Fruit fly (Drosophila melanogaster) whole organism, embryonic: ENCODE measurements around the gene CG3704.
A peak's percentile ranks its signal among the peaks of the same experiment; 100 is the strongest.

Source experiments
- CG10147 ChIP-seq: fragments of 200-800 bp; sonication (Bioruptor generic); optimal IDR thresholded peaks from 2 replicates; lab custom pipeline; 2019; ENCODE audit warnings: missing biosample characterization, mild to moderate bottlenecking, missing genetic modification characterization, moderate library complexity
- CG10321 ChIP-seq: fragments of 200-800 bp; sonication (Bioruptor generic); IDR thresholded peaks from 2 replicates; pipeline ENCODE4 v1.3.6; 2022; ENCODE audit warnings: missing biosample characterization, missing genetic modification characterization
- CG10431 ChIP-seq: fragments of 200-800 bp; sonication (Bioruptor generic); optimal IDR thresholded peaks from 3 replicates; lab custom pipeline; 2018; ENCODE audit warnings: missing biosample characterization, mild to moderate bottlenecking, missing genetic modification characterization
- CG11456 ChIP-seq: fragments of 200-800 bp; sonication (Bioruptor generic); IDR thresholded peaks from 3 replicates; pipeline ENCODE4 v1.3.6; 2022; ENCODE audit warnings: missing biosample characterization, missing genetic modification characterization
- CG12299 ChIP-seq: fragments of 200-800 bp; sonication (Bioruptor generic); optimal IDR thresholded peaks from 2 replicates; lab custom pipeline; 2018; ENCODE audit warnings: missing biosample characterization, mild to moderate bottlenecking, missing genetic modification characterization
- CG12659 ChIP-seq: fragments of 200-800 bp; sonication (Bioruptor generic); optimal IDR thresholded peaks from 3 replicates; lab custom pipeline; 2017; ENCODE audit warnings: mild to moderate bottlenecking, missing biosample characterization, missing genetic modification reagents, missing genetic modification characterization
- CG12769 ChIP-seq: fragments of 200-800 bp; sonication (Bioruptor generic); optimal IDR thresholded peaks from 2 replicates; lab custom pipeline; 2019; ENCODE audit warnings: missing biosample characterization, mild to moderate bottlenecking, missing genetic modification characterization, moderate library complexity
- CG13894 ChIP-seq: fragments of 200-800 bp; sonication (Bioruptor generic); optimal IDR thresholded peaks from 3 replicates; lab custom pipeline; 2018; ENCODE audit warnings: missing biosample characterization, mild to moderate bottlenecking, missing genetic modification characterization, moderate library complexity
- CG16779 ChIP-seq: fragments of 200-800 bp; sonication (Bioruptor generic); IDR thresholded peaks from 2 replicates; pipeline ENCODE4 v1.3.6; 2022; ENCODE audit warnings: missing biosample characterization, missing genetic modification characterization
- CG17385 ChIP-seq: fragments of 200-800 bp; sonication (Bioruptor generic); optimal IDR thresholded peaks from 3 replicates; lab custom pipeline; 2018; ENCODE audit warnings: missing biosample characterization, mild to moderate bottlenecking, missing genetic modification characterization
- CG2678 ChIP-seq: fragments of 200-800 bp; sonication (Bioruptor generic); optimal IDR thresholded peaks from 3 replicates; lab custom pipeline; 2019; ENCODE audit warnings: missing biosample characterization, mild to moderate bottlenecking, missing genetic modification characterization, moderate library complexity
- CG31224 ChIP-seq: fragments of 200-800 bp; sonication (Bioruptor generic); IDR thresholded peaks from 2 replicates; pipeline ENCODE4 v1.3.6; 2022; ENCODE audit warnings: missing biosample characterization, missing genetic modification characterization
- CG31388 ChIP-seq: fragments of 200-800 bp; sonication (Bioruptor generic); optimal IDR thresholded peaks from 2 replicates; lab custom pipeline; 2016; ENCODE audit warnings: missing biosample characterization, missing genetic modification characterization
- CG32767 ChIP-seq: fragments of 200-800 bp; sonication (Bioruptor generic); IDR thresholded peaks from 2 replicates; pipeline ENCODE4 v1.3.6; 2022; ENCODE audit warnings: missing biosample characterization, missing genetic modification characterization
- CG4730 ChIP-seq: fragments of 200-800 bp; sonication (Bioruptor generic); IDR thresholded peaks from 2 replicates; pipeline ENCODE4 v1.3.6; 2022; ENCODE audit warnings: missing biosample characterization, missing genetic modification characterization
- CG5245 ChIP-seq: fragments of 200-800 bp; sonication (Bioruptor generic); optimal IDR thresholded peaks from 3 replicates; lab custom pipeline; 2016; ENCODE audit warnings: missing biosample characterization, missing genetic modification characterization
- CG7987 ChIP-seq: fragments of 200-800 bp; sonication (Bioruptor generic); optimal IDR thresholded peaks from 2 replicates; lab custom pipeline; 2018; ENCODE audit warnings: missing biosample characterization, mild to moderate bottlenecking, missing genetic modification characterization, moderate library complexity
- CG8089 ChIP-seq: fragments of 200-800 bp; sonication (Bioruptor generic); optimal IDR thresholded peaks from 3 replicates; lab custom pipeline; 2016; ENCODE audit warnings: missing biosample characterization, missing genetic modification characterization
- CG9727 ChIP-seq: fragments of 200-800 bp; sonication (Bioruptor generic); optimal IDR thresholded peaks from 3 replicates; lab custom pipeline; 2017; ENCODE audit warnings: missing biosample characterization, mild to moderate bottlenecking, missing genetic modification characterization
- CTCF ChIP-seq: fragments of 200-800 bp; sonication (Bioruptor generic); optimal IDR thresholded peaks from 2 replicates; lab custom pipeline; 2017; ENCODE audit warnings: missing biosample characterization, mild to moderate bottlenecking, missing genetic modification characterization, moderate library complexity
- Camta ChIP-seq: fragments of 200-800 bp; sonication (Bioruptor generic); optimal IDR thresholded peaks from 2 replicates; lab custom pipeline; 2016; ENCODE audit warnings: missing biosample characterization, missing genetic modification characterization
- CkIIα-i1 ChIP-seq: fragments of 200-800 bp; sonication (Bioruptor generic); IDR thresholded peaks from 2 replicates; pipeline ENCODE4 v1.3.6; 2022; ENCODE audit warnings: missing biosample characterization, missing genetic modification characterization
- Deaf1 ChIP-seq: fragments of 200-800 bp; optimal IDR thresholded peaks from 3 replicates; lab custom pipeline; 2019; ENCODE audit warnings: missing biosample characterization, mild to moderate bottlenecking, missing genetic modification characterization, moderate library complexity
- Dll ChIP-seq: fragments of 200-800 bp; sonication (Bioruptor generic); IDR thresholded peaks from 4 replicates; pipeline ENCODE4 v1.3.6; 2022; ENCODE audit warnings: missing biosample characterization, missing genetic modification characterization; ENCODE audit not compliant: partially characterized antibody
- Doc2 ChIP-seq: fragments of 200-800 bp; sonication (Bioruptor generic); IDR thresholded peaks from 2 replicates; pipeline ENCODE4 v1.3.6; 2022; ENCODE audit warnings: missing biosample characterization, missing genetic modification characterization
- Gug ChIP-seq: fragments of 200-800 bp; sonication (Bioruptor generic); IDR thresholded peaks from 4 replicates; pipeline ENCODE4 v1.3.6; 2022; ENCODE audit warnings: missing biosample characterization, missing genetic modification characterization
- Hey ChIP-seq: fragments of 200-800 bp; sonication (Bioruptor generic); optimal IDR thresholded peaks from 3 replicates; lab custom pipeline; 2018; ENCODE audit warnings: missing biosample characterization, mild to moderate bottlenecking, missing genetic modification characterization
- Hmr ChIP-seq: fragments of 200-800 bp; sonication (Bioruptor generic); optimal IDR thresholded peaks from 3 replicates; lab custom pipeline; 2017; ENCODE audit warnings: mild to moderate bottlenecking, missing biosample characterization, missing genetic modification reagents, missing genetic modification characterization
- MTF-1 ChIP-seq: fragments of 200-800 bp; sonication (Bioruptor generic); optimal IDR thresholded peaks from 2 replicates; lab custom pipeline; 2018; ENCODE audit warnings: missing biosample characterization, mild to moderate bottlenecking, missing genetic modification characterization, borderline replicate concordance
- Myb ChIP-seq: fragments of 200-800 bp; sonication (Bioruptor generic); optimal IDR thresholded peaks from 2 replicates; lab custom pipeline; 2016; ENCODE audit warnings: missing biosample characterization, missing genetic modification characterization
- Nf-YB ChIP-seq: fragments of 200-800 bp; sonication (Bioruptor generic); optimal IDR thresholded peaks from 3 replicates; lab custom pipeline; 2019; ENCODE audit warnings: missing biosample characterization, mild to moderate bottlenecking, missing genetic modification characterization, moderate library complexity
- Nf-YC ChIP-seq: fragments of 200-800 bp; optimal IDR thresholded peaks from 3 replicates; lab custom pipeline; 2019; ENCODE audit warnings: missing biosample characterization, mild to moderate bottlenecking, missing genetic modification characterization, moderate library complexity
- NfI ChIP-seq: fragments of 200-800 bp; sonication (Bioruptor generic); optimal IDR thresholded peaks from 3 replicates; lab custom pipeline; 2018; ENCODE audit warnings: missing biosample characterization, mild to moderate bottlenecking, missing genetic modification characterization, moderate library complexity
- Optix ChIP-seq: fragments of 200-800 bp; sonication (Bioruptor generic); IDR thresholded peaks from 3 replicates; pipeline ENCODE4 v1.3.6; 2022; ENCODE audit warnings: missing biosample characterization, missing genetic modification characterization
- bbx ChIP-seq: fragments of 200-800 bp; sonication (Bioruptor generic); IDR thresholded peaks from 2 replicates; pipeline ENCODE4 v1.3.6; 2022; ENCODE audit warnings: missing biosample characterization, missing genetic modification characterization; ENCODE audit not compliant: partially characterized antibody
- bigmax ChIP-seq: fragments of 200-800 bp; sonication (Bioruptor generic); optimal IDR thresholded peaks from 2 replicates; lab custom pipeline; 2018; ENCODE audit warnings: missing biosample characterization, mild to moderate bottlenecking, missing genetic modification characterization
- cato ChIP-seq: fragments of 200-800 bp; sonication (Bioruptor generic); optimal IDR thresholded peaks from 2 replicates; lab custom pipeline; 2016; ENCODE audit warnings: missing biosample characterization, missing genetic modification characterization, borderline replicate concordance
- crc ChIP-seq: fragments of 200-800 bp; sonication (Bioruptor generic); optimal IDR thresholded peaks from 2 replicates; lab custom pipeline; 2016; ENCODE audit warnings: missing biosample characterization, missing genetic modification characterization
- dpn ChIP-seq, 2 experiments: fragments of 200-800 bp; sonication (Bioruptor generic); optimal IDR thresholded peaks; 3 replicates each; lab custom pipeline; 2016; ENCODE audit warnings: missing biosample characterization in 2 of 2, missing genetic modification characterization in 2 of 2
- fru ChIP-seq: fragments of >200 bp; optimal IDR thresholded peaks from 2 replicates; lab custom pipeline; 2017
- gem ChIP-seq: fragments of 200-800 bp; sonication (Bioruptor generic); optimal IDR thresholded peaks from 2 replicates; lab custom pipeline; 2019; ENCODE audit warnings: missing biosample characterization, mild to moderate bottlenecking, missing genetic modification characterization, moderate library complexity
- gfzf ChIP-seq: fragments of 200-800 bp; sonication (Bioruptor generic); optimal IDR thresholded peaks from 2 replicates; lab custom pipeline; 2016; ENCODE audit warnings: missing biosample characterization, mild to moderate bottlenecking, missing genetic modification characterization, moderate library complexity
- grau ChIP-seq: fragments of 200-800 bp; optimal IDR thresholded peaks from 3 replicates; lab custom pipeline; 2019; ENCODE audit warnings: missing biosample characterization, mild to moderate bottlenecking, missing genetic modification characterization, moderate library complexity
- hbn ChIP-seq: fragments of 200-800 bp; sonication (Bioruptor generic); IDR thresholded peaks from 2 replicates; pipeline ENCODE4 v1.3.6; 2022; ENCODE audit warnings: missing biosample characterization, missing genetic modification characterization; ENCODE audit not compliant: partially characterized antibody
- jigr1 ChIP-seq: fragments of 200-800 bp; sonication (Bioruptor generic); IDR thresholded peaks from 3 replicates; pipeline ENCODE4 v1.3.6; 2022; ENCODE audit warnings: missing biosample characterization, missing genetic modification characterization
- lola ChIP-seq, 3 experiments: fragments of >200 bp in 2 of 3; fragments of 200-800 bp in 1 of 3; sonication (Bioruptor generic) in 1 of 3; optimal IDR thresholded peaks; 2 replicates each; lab custom pipeline; 2017 to 2019; ENCODE audit warnings: missing biosample characterization in 3 of 3, missing genetic modification characterization in 3 of 3, mild to moderate bottlenecking in 1 of 3, moderate library complexity in 1 of 3
- luna ChIP-seq: fragments of 200-800 bp; sonication (Bioruptor generic); optimal IDR thresholded peaks from 2 replicates; lab custom pipeline; 2016; ENCODE audit warnings: missing biosample characterization, missing genetic modification characterization
- onecut ChIP-seq: fragments of 200-800 bp; sonication (Bioruptor generic); IDR thresholded peaks from 2 replicates; pipeline ENCODE4 v1.3.6; 2022; ENCODE audit warnings: missing biosample characterization, missing genetic modification characterization
- pzg ChIP-seq: fragments of 200-800 bp; sonication (Bioruptor generic); optimal IDR thresholded peaks from 3 replicates; lab custom pipeline; 2018; ENCODE audit warnings: missing biosample characterization, mild to moderate bottlenecking, missing genetic modification characterization, moderate library complexity
- row ChIP-seq: fragments of 200-800 bp; sonication (Bioruptor generic); IDR thresholded peaks from 3 replicates; pipeline ENCODE4 v1.3.6; 2022; ENCODE audit warnings: missing biosample characterization, missing genetic modification characterization
- vvl ChIP-seq: fragments of 200-800 bp; sonication (Bioruptor generic); IDR thresholded peaks from 2 replicates; pipeline ENCODE4 v1.3.6; 2022; ENCODE audit warnings: missing biosample characterization, missing genetic modification characterization

The CG3704 gene

DNA sequence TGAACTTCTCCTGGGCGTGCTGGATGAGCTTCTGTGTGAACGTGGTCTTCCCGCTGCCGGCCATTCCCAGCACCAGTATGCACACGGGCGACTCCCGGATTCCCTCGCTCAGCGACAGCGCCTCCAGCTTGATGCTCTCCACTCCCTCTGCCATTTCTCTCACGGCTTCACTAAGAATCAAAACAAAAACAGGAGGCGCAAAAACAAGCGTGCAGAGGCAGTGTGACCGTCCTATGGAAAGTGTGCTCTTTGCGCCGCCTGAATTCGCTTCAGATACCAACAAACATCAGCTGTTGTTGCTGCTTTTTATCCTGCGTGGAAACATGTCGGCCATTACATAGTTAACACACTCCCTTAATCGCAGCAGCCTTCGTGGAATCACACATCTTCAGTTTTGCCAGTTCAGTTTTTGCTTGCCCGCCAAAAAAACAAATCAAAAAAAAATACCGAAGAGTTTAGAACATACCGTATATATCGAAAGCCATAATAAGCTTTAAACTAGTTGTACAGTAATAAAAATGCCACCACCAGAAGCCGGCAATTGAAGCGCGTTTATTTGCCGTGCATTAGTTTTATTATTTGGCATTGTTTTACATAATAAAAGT is at the start of gene CG3704, which contains the start of gene mus81:
TSS of gene CG3704 (minus strand) at position 226 of the 605 bp plus-strand sequence.
TSS of gene mus81 (plus strand) at position 496 of the 605 bp plus-strand sequence.
- TF ChIP-seq CG2678 (tag; lab: Kevin White, UChicago): no peak
- no peak for TF ChIP-seq CG7987 (GFP tag; lab: Kevin White, UChicago)
- TF ChIP-seq Camta: no peak
- no peak for TF ChIP-seq CG4730 (GFP tag; lab: Robert Waterston, UW)
- TF ChIP-seq grau (tag; lab: Kevin White, UChicago): peak; percentile 11
- no peak for TF ChIP-seq cato (GFP tag; lab: Kevin White, UChicago)
- TF ChIP-seq MTF-1: no peak
- TF ChIP-seq CkIIα-i1 (GFP tag; lab: Robert Waterston, UW): no peak
- TF ChIP-seq Deaf1: no peak
- TF ChIP-seq fru (lab: Kevin White, UChicago): no peak
- TF ChIP-seq hbn (GFP tag; lab: Robert Waterston, UW): peak; percentile 46
- peak; percentile 37 for TF ChIP-seq CG12659 (GFP tag; lab: Kevin White, UChicago)
- no peak for TF ChIP-seq Gug (GFP tag; lab: Robert Waterston, UW)
- no peak for TF ChIP-seq CG8089 (GFP tag; lab: Kevin White, UChicago)
- TF ChIP-seq CG12769 (tag; lab: Kevin White, UChicago): no peak
- TF ChIP-seq CG17385: no peak
- TF ChIP-seq Dll: peak; percentile 73
- TF ChIP-seq CG9727: no peak
- no peak for TF ChIP-seq dpn (GFP tag; optimal IDR thresholded peaks at IDR 0.05; lab: Kevin White, UChicago)
- no peak for TF ChIP-seq vvl (GFP tag; lab: Robert Waterston, UW)
- TF ChIP-seq Doc2 (GFP tag; lab: Robert Waterston, UW): no peak
- TF ChIP-seq CG11456: no peak
- TF ChIP-seq CG5245 (GFP tag; lab: Kevin White, UChicago): peak; percentile 95
- TF ChIP-seq crc (GFP tag; lab: Kevin White, UChicago): no peak
- no peak for TF ChIP-seq bbx (GFP tag; lab: Robert Waterston, UW)
- TF ChIP-seq CG31388: no peak
- TF ChIP-seq Myb (GFP tag; lab: Kevin White, UChicago): peak; percentile 47
- no peak for TF ChIP-seq Hey (tag; lab: Kevin White, UChicago)
- no peak for TF ChIP-seq onecut (GFP tag; lab: Robert Waterston, UW)
- TF ChIP-seq pzg (GFP tag; lab: Kevin White, UChicago): peak; percentile 62
- no peak for TF ChIP-seq CG10431 (GFP tag; lab: Kevin White, UChicago)
- TF ChIP-seq jigr1 (GFP tag; lab: Robert Waterston, UW): no peak
- no peak for TF ChIP-seq luna (GFP tag; lab: Kevin White, UChicago)
- no peak for TF ChIP-seq CG31224
- TF ChIP-seq gfzf (GFP tag; lab: Kevin White, UChicago): peak; percentile 79
- peak; percentile 26 for TF ChIP-seq CTCF (GFP tag; lab: Kevin White, UChicago)
- TF ChIP-seq CG13894 (tag; lab: Kevin White, UChicago): no peak
- no peak for TF ChIP-seq Hmr (GFP tag; lab: Kevin White, UChicago)
- no peak for TF ChIP-seq CG32767 (GFP tag; lab: Robert Waterston, UW)
- peak; percentile 10; the same call in 1 of the 3 replicates for TF ChIP-seq row (GFP tag; lab: Robert Waterston, UW)
- TF ChIP-seq lola (GFP tag; optimal IDR thresholded peaks at IDR 0.05; lab: Kevin White, UChicago): no peak
- TF ChIP-seq CG16779 (GFP tag; lab: Robert Waterston, UW): no peak
- TF ChIP-seq CG12299 (tag; lab: Kevin White, UChicago): no peak
- no peak for TF ChIP-seq Nf-YC (tag; lab: Kevin White, UChicago)
- peak; percentile 5 for TF ChIP-seq CG10147 (GFP tag; lab: Kevin White, UChicago)
- TF ChIP-seq CG10321 (GFP tag; lab: Robert Waterston, UW): no peak
- TF ChIP-seq gem (tag; lab: Kevin White, UChicago): no peak
- TF ChIP-seq bigmax: no peak
- TF ChIP-seq NfI: no peak
- TF ChIP-seq Optix (GFP tag; lab: Robert Waterston, UW): no peak
- no peak for TF ChIP-seq Nf-YB (GFP tag; lab: Kevin White, UChicago)
